Worm (Caenorhabditis elegans) whole organism, L4 larva: ENCODE measurements around the gene fbxa-196.

Experiments used
- D1046.2 ChIP-seq: fragments of 200-800 bp; sonication (Bioruptor generic); IDR thresholded peaks from 2 replicates; pipeline ENCODE4 v1.3.6; 2022; ENCODE audit warnings: missing genetic modification characterization, missing compliant biosample characterization
- F37D6.2 ChIP-seq: sonication (generic microtip); optimal IDR thresholded peaks from 2 replicates; lab custom pipeline; 2016; ENCODE audit warnings: mild to moderate bottlenecking, missing genetic modification characterization, missing compliant biosample characterization
- T20F7.1 ChIP-seq: fragments of 200-800 bp; sonication (Bioruptor generic); optimal IDR thresholded peaks from 2 replicates; lab custom pipeline; 2018; ENCODE audit warnings: mild to moderate bottlenecking, missing genetic modification characterization, missing compliant biosample characterization
- T26A8.4 ChIP-seq: fragments of 200-800 bp; sonication (Bioruptor generic); IDR thresholded peaks from 2 replicates; pipeline ENCODE4 v1.3.6; 2022; ENCODE audit warnings: missing genetic modification characterization, missing compliant biosample characterization
- Y75B8A.6 ChIP-seq: fragments of 200-800 bp; sonication (Bioruptor generic); IDR thresholded peaks from 2 replicates; pipeline ENCODE4 v1.3.6; 2022; ENCODE audit warnings: missing genetic modification reagents, missing genetic modification characterization, missing compliant biosample characterization
- ZK337.2 ChIP-seq: fragments of 200-800 bp; sonication (Bioruptor generic); IDR thresholded peaks from 2 replicates; pipeline ENCODE4 v1.3.6; 2022; ENCODE audit warnings: missing genetic modification reagents, missing genetic modification characterization, missing compliant biosample characterization
- aly-2 ChIP-seq: sonication (generic microtip); optimal IDR thresholded peaks from 2 replicates; lab custom pipeline; 2018; ENCODE audit warnings: missing biosample characterization, missing genetic modification characterization
- ama-1 ChIP-seq: fragments of 150-350 bp; optimal IDR thresholded peaks from 2 replicates; lab custom pipeline; 2014; ENCODE audit warnings: inconsistent platforms, mixed read lengths
- ceh-20 ChIP-seq: fragments of 200-800 bp; sonication (Bioruptor generic); IDR thresholded peaks from 2 replicates; pipeline ENCODE4 v1.3.6; 2022; ENCODE audit warnings: missing genetic modification reagents, missing genetic modification characterization, missing compliant biosample characterization
- ceh-28 ChIP-seq: fragments of 150-350 bp; optimal IDR thresholded peaks from 2 replicates; lab custom pipeline; 2014; ENCODE audit warnings: missing biosample characterization, missing genetic modification reagents, missing genetic modification characterization
- ceh-62 ChIP-seq: sonication (generic microtip); optimal IDR thresholded peaks from 2 replicates; lab custom pipeline; 2017; ENCODE audit warnings: missing biosample characterization, missing genetic modification characterization
- ceh-82 ChIP-seq: sonication (generic microtip); optimal IDR thresholded peaks from 2 replicates; lab custom pipeline; 2017; ENCODE audit warnings: missing biosample characterization, missing genetic modification characterization
- cey-2 ChIP-seq: sonication (generic microtip); optimal IDR thresholded peaks from 3 replicates; lab custom pipeline; 2017; ENCODE audit warnings: missing genetic modification characterization, mild to moderate bottlenecking, missing compliant biosample characterization, antibody characterized with exemption, borderline replicate concordance; ENCODE audit not compliant: insufficient read depth
- daf-16 ChIP-seq, 3 experiments: sonication (generic microtip); optimal IDR thresholded peaks; 2 replicates each; lab custom pipeline; 2016 to 2017; ENCODE audit warnings: missing genetic modification characterization in 3 of 3, missing genetic modification reagents in 3 of 3, mild to moderate bottlenecking in 2 of 3, missing compliant biosample characterization in 2 of 3, missing biosample characterization in 1 of 3, moderate library complexity in 1 of 3
- dmd-6 ChIP-seq: fragments of 200-800 bp; sonication (Bioruptor generic); IDR thresholded peaks from 2 replicates; pipeline ENCODE4 v1.3.6; 2022; ENCODE audit warnings: missing genetic modification reagents, missing genetic modification characterization, missing compliant biosample characterization
- dmd-8 ChIP-seq: fragments of 200-800 bp; sonication (Bioruptor generic); IDR thresholded peaks from 2 replicates; pipeline ENCODE4 v1.3.6; 2022; ENCODE audit warnings: missing genetic modification characterization, missing compliant biosample characterization
- dmd-9 ChIP-seq: fragments of 200-800 bp; sonication (Bioruptor generic); IDR thresholded peaks from 2 replicates; pipeline ENCODE4 v1.3.6; 2022; ENCODE audit warnings: missing genetic modification reagents, missing genetic modification characterization, missing compliant biosample characterization
- dpl-1 ChIP-seq: fragments of 150-350 bp; optimal IDR thresholded peaks from 2 replicates; lab custom pipeline; 2014; ENCODE audit warnings: missing biosample characterization, missing genetic modification reagents, missing genetic modification characterization
- dve-1 ChIP-seq: sonication (generic microtip); optimal IDR thresholded peaks from 2 replicates; lab custom pipeline; 2017; ENCODE audit warnings: antibody characterized with exemption, mild to moderate bottlenecking, missing genetic modification characterization, missing compliant biosample characterization; ENCODE audit not compliant: insufficient read depth
- fos-1 ChIP-seq: fragments of 150-350 bp; optimal IDR thresholded peaks from 2 replicates; lab custom pipeline; 2014; ENCODE audit warnings: missing biosample characterization, missing genetic modification characterization
- hlh-11 ChIP-seq: fragments of 200-800 bp; sonication (Bioruptor generic); optimal IDR thresholded peaks from 2 replicates; lab custom pipeline; 2018; ENCODE audit warnings: mild to moderate bottlenecking, missing genetic modification characterization, missing compliant biosample characterization
- hlh-30 ChIP-seq: sonication (generic microtip); optimal IDR thresholded peaks from 2 replicates; lab custom pipeline; 2017; ENCODE audit warnings: antibody characterized with exemption, mild to moderate bottlenecking, missing genetic modification characterization, missing compliant biosample characterization; ENCODE audit not compliant: insufficient read depth
- lin-13 ChIP-seq: fragments of 150-350 bp; optimal IDR thresholded peaks from 2 replicates; lab custom pipeline; 2014; ENCODE audit warnings: missing biosample characterization, missing genetic modification reagents, missing genetic modification characterization
- lin-29 ChIP-seq: fragments of 200-800 bp; sonication (Bioruptor generic); IDR thresholded peaks from 2 replicates; pipeline ENCODE4 v1.3.6; 2022; ENCODE audit warnings: missing genetic modification reagents, missing genetic modification characterization, missing compliant biosample characterization
- lir-3 ChIP-seq: sonication (generic microtip); optimal IDR thresholded peaks from 2 replicates; lab custom pipeline; 2016; ENCODE audit warnings: mild to moderate bottlenecking, missing genetic modification characterization, missing compliant biosample characterization
- madf-9 ChIP-seq: fragments of 200-800 bp; sonication (Bioruptor generic); conservative IDR thresholded peaks from 2 replicates; pipeline ENCODE4 v1.3.6; 2022; ENCODE audit warnings: missing genetic modification reagents, missing genetic modification characterization, missing compliant biosample characterization
- mes-2 ChIP-seq: sonication (generic microtip); optimal IDR thresholded peaks from 2 replicates; lab custom pipeline; 2016; ENCODE audit warnings: missing genotype, mild to moderate bottlenecking, missing genetic modification characterization, missing compliant biosample characterization; ENCODE audit not compliant: poor library complexity, severe bottlenecking
- mxl-3 ChIP-seq: fragments of 200-800 bp; sonication (Bioruptor generic); optimal IDR thresholded peaks from 2 replicates; lab custom pipeline; 2018; ENCODE audit warnings: mild to moderate bottlenecking, missing genetic modification characterization, missing compliant biosample characterization
- nhr-11 ChIP-seq: fragments of 150-350 bp; optimal IDR thresholded peaks from 2 replicates; lab custom pipeline; 2014; ENCODE audit warnings: missing biosample characterization, missing genetic modification characterization
- nhr-28 ChIP-seq: fragments of 150-350 bp; optimal IDR thresholded peaks from 2 replicates; lab custom pipeline; 2014; ENCODE audit warnings: missing biosample characterization, missing genetic modification characterization
- nhr-41 ChIP-seq: fragments of 200-800 bp; sonication (Bioruptor generic); IDR thresholded peaks from 2 replicates; pipeline ENCODE4 v1.3.6; 2022; ENCODE audit warnings: missing genetic modification reagents, missing genetic modification characterization, missing compliant biosample characterization
- nhr-6 ChIP-seq: fragments of 150-350 bp; optimal IDR thresholded peaks from 2 replicates; lab custom pipeline; 2014; ENCODE audit warnings: missing biosample characterization, missing genetic modification characterization
- nhr-77 ChIP-seq: fragments of 150-350 bp; optimal IDR thresholded peaks from 2 replicates; lab custom pipeline; 2014; ENCODE audit warnings: missing biosample characterization, missing genetic modification characterization
- pha-4 ChIP-seq, 2 experiments: fragments of 150-350 bp in 1 of 2; fragments of 200-800 bp in 1 of 2; sonication (Bioruptor generic) in 1 of 2; IDR thresholded peaks in 1 of 2; optimal IDR thresholded peaks in 1 of 2; 2 replicates each; pipeline versions ENCODE4 v1.3.6 to Lab custom; 2014 to 2022; ENCODE audit warnings: missing genetic modification characterization in 2 of 2, missing genetic modification reagents in 2 of 2, missing biosample characterization in 1 of 2, missing compliant biosample characterization in 1 of 2
- php-3 ChIP-seq: fragments of 200-800 bp; sonication (Bioruptor generic); IDR thresholded peaks from 2 replicates; pipeline ENCODE4 v1.3.6; 2022; ENCODE audit warnings: missing genetic modification reagents, missing genetic modification characterization, missing compliant biosample characterization
- pqm-1 ChIP-seq: sonication (generic microtip); optimal IDR thresholded peaks from 2 replicates; lab custom pipeline; 2017; ENCODE audit warnings: missing biosample characterization, missing genetic modification characterization
- saeg-2 ChIP-seq: fragments of 200-800 bp; sonication (Bioruptor generic); IDR thresholded peaks from 2 replicates; pipeline ENCODE4 v1.3.6; 2022; ENCODE audit warnings: missing genetic modification reagents, missing genetic modification characterization, missing compliant biosample characterization
- snpc-1.2 ChIP-seq: fragments of 200-800 bp; sonication (Bioruptor generic); IDR thresholded peaks from 2 replicates; pipeline ENCODE4 v1.3.6; 2022; ENCODE audit warnings: missing genetic modification reagents, missing genetic modification characterization, missing compliant biosample characterization
- snpc-4 ChIP-seq: fragments of 150-350 bp; optimal IDR thresholded peaks from 2 replicates; lab custom pipeline; 2014; ENCODE audit warnings: missing biosample characterization, missing genetic modification characterization
- unc-130 ChIP-seq: sonication (generic microtip); optimal IDR thresholded peaks from 2 replicates; lab custom pipeline; 2016; ENCODE audit warnings: missing genetic modification reagents, missing genetic modification characterization, missing compliant biosample characterization
- unc-39 ChIP-seq: sonication (generic microtip); optimal IDR thresholded peaks from 2 replicates; lab custom pipeline; 2017; ENCODE audit warnings: missing biosample characterization, missing genetic modification characterization
- unc-62 ChIP-seq, 3 experiments: fragments of 150-350 bp in 1 of 3; sonication (generic microtip); optimal IDR thresholded peaks in 2 of 3; peaks in 1 of 3; 1 replicate in 1 of 3; 2 replicates in 2 of 3; lab custom pipeline; 2014 to 2017; ENCODE audit warnings: missing biosample characterization in 3 of 3, missing genetic modification characterization in 3 of 3, missing genetic modification reagents in 3 of 3, missing genotype in 1 of 3
- vab-7 ChIP-seq: fragments of 200-800 bp; sonication (Bioruptor generic); IDR thresholded peaks from 2 replicates; pipeline ENCODE4 v1.3.6; 2022; ENCODE audit warnings: missing genetic modification reagents, missing genetic modification characterization, missing compliant biosample characterization
- zip-2 ChIP-seq: fragments of 150-350 bp; optimal IDR thresholded peaks from 2 replicates; lab custom pipeline; 2014; ENCODE audit warnings: missing biosample characterization, missing genetic modification characterization

fbxa-196 gene

DNA sequence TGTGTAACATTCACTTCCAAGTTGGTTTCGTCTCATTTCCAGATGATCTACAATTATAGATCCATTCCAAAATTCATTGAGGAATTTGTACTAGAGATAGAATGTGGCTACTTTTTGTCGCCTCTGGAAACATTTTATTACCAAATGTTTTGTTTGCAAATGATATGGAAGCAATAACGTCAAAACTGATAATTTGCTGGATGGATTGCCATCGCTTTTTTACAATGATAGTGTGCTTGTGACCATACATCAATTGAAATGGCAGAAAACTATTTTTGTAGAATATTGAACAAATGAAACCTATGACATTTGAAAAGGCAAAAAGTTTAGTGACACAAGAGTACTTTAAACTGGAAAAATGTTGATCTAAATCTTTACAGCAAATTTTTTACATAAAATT is 34.0 kb upstream of the fbxa-196 start:
- TF ChIP-seq Y75B8A.6 (GFP tag; lab: Robert Waterston, UW) (no peak), dmd-9 (GFP tag; lab: Robert Waterston, UW) (no peak), dmd-6 (GFP tag; lab: Robert Waterston, UW) (peak; percentile 60), ceh-82 (no peak), pqm-1 (peak; percentile 69), nhr-28 (tag; lab: Kevin White, UChicago) (peak; percentile 60), nhr-77 (no peak), madf-9 (GFP tag; lab: Robert Waterston, UW) (no peak), php-3 (GFP tag; lab: Robert Waterston, UW) (0 out of 2 replicates have a peak, but pooled peaks have one; percentile 42), hlh-11 (tag; lab: Kevin White, UChicago) (peak; percentile 28), dve-1 (tag; lab: Kevin White, UChicago) (peak; percentile 37), daf-16 (GFP tag; optimal IDR thresholded peaks at IDR 0.05; lab: Kevin White, UChicago) (no peak), daf-16 (tag; optimal IDR thresholded peaks at IDR 0.05; lab: Kevin White, UChicago) (peak; percentile 40)

- peak in 1 of 2 experiments; percentile 93 for TF ChIP-seq unc-62 (GFP tag; optimal IDR thresholded peaks at IDR 0.05 in 1 of 2; lab: Kevin White, UChicago)
- no peak for TF ChIP-seq unc-62 (tag; optimal IDR thresholded peaks at IDR 0.05; lab: Kevin White, UChicago)
- TF ChIP-seq dve-1 (tag; lab: Kevin White, UChicago): no peak
- TF ChIP-seq lin-29 (GFP tag; lab: Robert Waterston, UW): no peak
- TF ChIP-seq vab-7: no peak
- no peak for TF ChIP-seq lir-3 (tag; lab: Kevin White, UChicago)
- TF ChIP-seq mxl-3: no peak
- TF ChIP-seq ceh-28 (tag; lab: Kevin White, UChicago): no peak
- TF ChIP-seq aly-2: no peak
Measured at ce11 chrV:6414985-6415384, 33.5 kb upstream of the fbxa-196 start, which contains the start of gene cht-6. Gene cht-6, plus strand, starts transcription at chrV:6414993.

DNA sequence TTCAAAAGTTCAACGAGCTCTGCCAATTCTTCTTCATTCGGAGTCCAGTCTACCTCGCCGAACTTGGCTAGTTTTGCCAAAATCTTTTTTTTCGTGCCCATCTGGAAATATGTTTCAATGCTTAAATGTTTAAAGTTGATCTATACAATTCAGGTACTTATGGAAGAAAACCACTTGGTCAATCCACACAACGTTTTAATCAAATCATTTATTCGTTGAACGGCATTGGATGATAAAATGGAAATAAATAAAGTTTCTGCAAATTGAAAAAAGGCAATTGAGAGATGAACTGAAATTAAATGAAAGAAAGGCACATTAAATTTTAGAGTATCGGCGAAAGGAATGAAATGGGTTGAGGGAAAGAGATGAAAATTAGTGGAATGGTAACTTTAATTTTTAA is 24.4 kb upstream of the fbxa-196 start, which contains the start of gene urb-1:
Gene urb-1 (minus strand): TSS at position 101 of the 400 bp plus-strand sequence.
- TF ChIP-seq pha-4 (GFP tag; IDR thresholded peaks at IDR 0.05; lab: Robert Waterston, UW): no peak
- TF ChIP-seq pha-4 (tag; optimal IDR thresholded peaks at IDR 0.05; lab: Kevin White, UChicago): no peak
- no peak for TF ChIP-seq unc-39 (tag; lab: Kevin White, UChicago)
- TF ChIP-seq cey-2 (tag; lab: Kevin White, UChicago): no peak
- TF ChIP-seq lin-29 (GFP tag; lab: Robert Waterston, UW): no peak
- TF ChIP-seq nhr-77: no peak
- no peak for TF ChIP-seq T20F7.1
- TF ChIP-seq zip-2 (tag; lab: Kevin White, UChicago): no peak
- TF ChIP-seq dpl-1 (GFP tag; lab: Kevin White, UChicago): no peak
- TF ChIP-seq ceh-62 (tag; lab: Kevin White, UChicago): no peak
- no peak for TF ChIP-seq nhr-28 (tag; lab: Kevin White, UChicago)
- TF ChIP-seq nhr-6 (tag; lab: Kevin White, UChicago): no peak
- TF ChIP-seq D1046.2 (GFP tag; lab: Robert Waterston, UW): no peak
- TF ChIP-seq F37D6.2 (tag; lab: Kevin White, UChicago): no peak
- no peak for TF ChIP-seq saeg-2 (GFP tag; lab: Robert Waterston, UW)
- no peak for TF ChIP-seq fos-1 (tag; lab: Kevin White, UChicago)
- no peak for TF ChIP-seq lin-13 (GFP tag; lab: Kevin White, UChicago)
- no peak for TF ChIP-seq snpc-4 (tag; lab: Kevin White, UChicago)

ce11 chrV:6425927-6426326 is 22.5 kb upstream of the fbxa-196 start, which contains the start of gene T05H4.11:
Gene T05H4.11, minus strand, starts transcription at chrV:6426261.
- TF ChIP-seq mes-2 (tag; lab: Kevin White, UChicago): peak; percentile 27
- no peak for TF ChIP-seq ZK337.2 (GFP tag; lab: Robert Waterston, UW)
- TF ChIP-seq nhr-6 (tag; lab: Kevin White, UChicago): no peak
- no peak for TF ChIP-seq snpc-1.2 (GFP tag; lab: Robert Waterston, UW)
- no peak for TF ChIP-seq vab-7
- peak; percentile 2 for TF ChIP-seq hlh-30 (tag; lab: Kevin White, UChicago)
- TF ChIP-seq dmd-8 (GFP tag; lab: Robert Waterston, UW): no peak
- TF ChIP-seq ceh-20 (GFP tag; lab: Robert Waterston, UW): 0 out of 2 replicates have a peak, but pooled peaks have one; percentile 16
- TF ChIP-seq ceh-28 (tag; lab: Kevin White, UChicago): no peak
- TF ChIP-seq nhr-41 (GFP tag; lab: Robert Waterston, UW): no peak
- TF ChIP-seq D1046.2 (GFP tag; lab: Robert Waterston, UW): no peak
- peak; percentile 14 for TF ChIP-seq nhr-28 (tag; lab: Kevin White, UChicago)
- peak; percentile 39; the same call in 1 of the 2 replicates for TF ChIP-seq T26A8.4 (GFP tag; lab: Robert Waterston, UW)
- no peak for TF ChIP-seq unc-130
- no peak for TF ChIP-seq nhr-11 (tag; lab: Kevin White, UChicago)
- no peak for TF ChIP-seq zip-2 (tag; lab: Kevin White, UChicago)
- TF ChIP-seq ama-1 (lab: Kevin White, UChicago): peak; percentile 84
- TF ChIP-seq hlh-11 (tag; lab: Kevin White, UChicago): peak; percentile 18
